Worm (Caenorhabditis elegans) whole organism, L3 larva: ENCODE results near the gene ZK945.8.

Experiments used
- R02D3.7 ChIP-seq: fragments of 150-350 bp; optimal IDR thresholded peaks from 2 replicates; lab custom pipeline; 2014; ENCODE audit warnings: missing biosample characterization, missing genetic modification characterization
- ama-1 ChIP-seq: fragments of 150-350 bp; optimal IDR thresholded peaks from 2 replicates; lab custom pipeline; 2018
- ceh-16 ChIP-seq: sonication (generic microtip); optimal IDR thresholded peaks from 2 replicates; lab custom pipeline; 2017; ENCODE audit warnings: missing biosample characterization, missing genetic modification characterization
- daf-12 ChIP-seq: fragments of 150-350 bp; optimal IDR thresholded peaks from 2 replicates; lab custom pipeline; 2014; ENCODE audit warnings: missing biosample characterization, missing genetic modification reagents, missing genetic modification characterization
- egl-27 ChIP-seq: sonication (generic microtip); optimal IDR thresholded peaks from 4 replicates; lab custom pipeline; 2017; ENCODE audit warnings: missing biosample characterization, missing genetic modification reagents, missing genetic modification characterization
- elt-1 ChIP-seq: fragments of 150-350 bp; optimal IDR thresholded peaks from 2 replicates; lab custom pipeline; 2014; ENCODE audit warnings: missing biosample characterization, missing genetic modification characterization
- fos-1 ChIP-seq: fragments of 150-350 bp; optimal IDR thresholded peaks from 2 replicates; lab custom pipeline; 2014; ENCODE audit warnings: missing biosample characterization, missing genetic modification characterization
- nhr-237 ChIP-seq: fragments of 150-350 bp; optimal IDR thresholded peaks from 2 replicates; lab custom pipeline; 2014; ENCODE audit warnings: missing biosample characterization, missing genetic modification characterization
- nhr-28 ChIP-seq: fragments of 150-350 bp; optimal IDR thresholded peaks from 2 replicates; lab custom pipeline; 2014; ENCODE audit warnings: missing biosample characterization, missing genetic modification characterization
- pha-4 ChIP-seq: fragments of 150-350 bp; optimal IDR thresholded peaks from 2 replicates; lab custom pipeline; 2014; ENCODE audit warnings: missing biosample characterization, missing genetic modification reagents, missing genetic modification characterization
- pqm-1 ChIP-seq: fragments of 150-350 bp; optimal IDR thresholded peaks from 2 replicates; lab custom pipeline; 2017; ENCODE audit warnings: missing biosample characterization, missing genetic modification characterization, inconsistent platforms
- tbx-2 ChIP-seq: sonication (generic microtip); optimal IDR thresholded peaks from 2 replicates; lab custom pipeline; 2016; ENCODE audit warnings: mild to moderate bottlenecking, missing genetic modification characterization, missing compliant biosample characterization
- unc-62 ChIP-seq: fragments of 150-350 bp; sonication (generic microtip); optimal IDR thresholded peaks from 4 replicates; lab custom pipeline; 2014; ENCODE audit warnings: missing biosample characterization, missing genetic modification reagents, missing genetic modification characterization

- TF ChIP-seq nhr-237 (no peak), R02D3.7 (no peak), tbx-2 (tag; lab: Kevin White, UChicago) (no peak), fos-1 (tag; lab: Kevin White, UChicago) (no peak), ceh-16 (tag; lab: Kevin White, UChicago) (no peak), egl-27 (tag; lab: Kevin White, UChicago) (no peak), unc-62 (GFP tag; lab: Kevin White, UChicago) (no peak), daf-12 (tag; lab: Kevin White, UChicago) (no peak), pqm-1 (tag; lab: Kevin White, UChicago) (no peak), pha-4 (no peak), nhr-28 (tag; lab: Kevin White, UChicago) (no peak), ama-1 (lab: Kevin White, UChicago) (no peak), elt-1 (tag; lab: Kevin White, UChicago) (no peak)
Observed at ce11 chrII:10127389-10127788, 18.9 kb downstream of the ZK945.8 start, which contains the start of gene F27E5.8.
